Fruit fly (Drosophila melanogaster) whole organism, embryonic: ENCODE measurements around the gene CG18577.

Experiments used
- Antp ChIP-seq: fragments of 200-800 bp; sonication (Bioruptor generic); optimal IDR thresholded peaks from 3 replicates; lab custom pipeline; 2016; ENCODE audit warnings: missing biosample characterization, missing genetic modification characterization
- CG10431 ChIP-seq: fragments of 200-800 bp; sonication (Bioruptor generic); optimal IDR thresholded peaks from 3 replicates; lab custom pipeline; 2018; ENCODE audit warnings: missing biosample characterization, mild to moderate bottlenecking, missing genetic modification characterization
- CG10654 ChIP-seq: fragments of 200-800 bp; sonication (Bioruptor generic); optimal IDR thresholded peaks from 2 replicates; lab custom pipeline; 2016; ENCODE audit warnings: missing biosample characterization, missing genetic modification characterization
- CG11247 ChIP-seq: fragments of 200-800 bp; sonication (Bioruptor generic); IDR thresholded peaks from 2 replicates; pipeline ENCODE4 v1.3.6; 2022; ENCODE audit warnings: missing biosample characterization, missing genetic modification characterization
- CG12071 ChIP-seq: fragments of 200-800 bp; sonication (Bioruptor generic); optimal IDR thresholded peaks from 3 replicates; lab custom pipeline; 2018; ENCODE audit warnings: missing biosample characterization, mild to moderate bottlenecking, missing genetic modification characterization
- CG12299 ChIP-seq: fragments of 200-800 bp; sonication (Bioruptor generic); optimal IDR thresholded peaks from 2 replicates; lab custom pipeline; 2018; ENCODE audit warnings: missing biosample characterization, mild to moderate bottlenecking, missing genetic modification characterization
- CG12744 ChIP-seq: fragments of 200-800 bp; sonication (Bioruptor generic); optimal IDR thresholded peaks from 2 replicates; lab custom pipeline; 2016; ENCODE audit warnings: missing biosample characterization, missing genetic modification characterization
- CG13287 ChIP-seq: fragments of 200-800 bp; sonication (Bioruptor generic); IDR thresholded peaks from 2 replicates; pipeline ENCODE4 v1.3.6; 2022; ENCODE audit warnings: missing biosample characterization, missing genetic modification characterization; ENCODE audit not compliant: partially characterized antibody
- CG17328 ChIP-seq: fragments of 200-800 bp; sonication (Bioruptor generic); IDR thresholded peaks from 2 replicates; pipeline ENCODE4 v1.3.6; 2022; ENCODE audit warnings: missing biosample characterization, missing genetic modification characterization
- CG1792 ChIP-seq: fragments of 200-800 bp; sonication (Bioruptor generic); optimal IDR thresholded peaks from 2 replicates; lab custom pipeline; 2016; ENCODE audit warnings: missing biosample characterization, missing genetic modification characterization
- CG18764 ChIP-seq: fragments of 200-800 bp; sonication (Bioruptor generic); optimal IDR thresholded peaks from 3 replicates; lab custom pipeline; 2016; ENCODE audit warnings: missing biosample characterization, missing genetic modification characterization
- CG30403 ChIP-seq: fragments of 200-800 bp; sonication (Bioruptor generic); optimal IDR thresholded peaks from 3 replicates; lab custom pipeline; 2016; ENCODE audit warnings: missing biosample characterization, missing genetic modification characterization
- CG33557 ChIP-seq: fragments of 200-800 bp; sonication (Bioruptor generic); optimal IDR thresholded peaks from 2 replicates; lab custom pipeline; 2019; ENCODE audit warnings: missing biosample characterization, mild to moderate bottlenecking, missing genetic modification characterization, moderate library complexity
- CG34376 ChIP-seq: fragments of 200-800 bp; sonication (Bioruptor generic); optimal IDR thresholded peaks from 2 replicates; lab custom pipeline; 2018; ENCODE audit warnings: missing biosample characterization, mild to moderate bottlenecking, missing genetic modification characterization
- CG4854 ChIP-seq: fragments of 200-800 bp; sonication (Bioruptor generic); optimal IDR thresholded peaks from 2 replicates; lab custom pipeline; 2016; ENCODE audit warnings: missing biosample characterization, missing genetic modification characterization, inconsistent platforms
- CG8281 ChIP-seq: fragments of 200-800 bp; sonication (Bioruptor generic); optimal IDR thresholded peaks from 2 replicates; lab custom pipeline; 2018; ENCODE audit warnings: missing biosample characterization, mild to moderate bottlenecking, missing genetic modification characterization, moderate library complexity
- CG9437 ChIP-seq: fragments of 200-800 bp; sonication (Bioruptor generic); optimal IDR thresholded peaks from 2 replicates; lab custom pipeline; 2018; ENCODE audit warnings: missing biosample characterization, mild to moderate bottlenecking, missing genetic modification characterization
- Dip2 ChIP-seq: fragments of 200-800 bp; sonication (Bioruptor generic); IDR thresholded peaks from 2 replicates; pipeline ENCODE4 v1.3.6; 2022; ENCODE audit warnings: missing biosample characterization, missing genetic modification characterization
- Dip3 ChIP-seq: fragments of 200-800 bp; sonication (Bioruptor generic); optimal IDR thresholded peaks from 3 replicates; lab custom pipeline; 2016; ENCODE audit warnings: missing biosample characterization, missing genetic modification characterization
- Dll ChIP-seq: fragments of 200-800 bp; sonication (Bioruptor generic); IDR thresholded peaks from 4 replicates; pipeline ENCODE4 v1.3.6; 2022; ENCODE audit warnings: missing biosample characterization, missing genetic modification characterization; ENCODE audit not compliant: partially characterized antibody
- Dref ChIP-seq: fragments of 200-800 bp; sonication (Bioruptor generic); IDR thresholded peaks from 2 replicates; pipeline ENCODE4 v1.3.6; 2022; ENCODE audit warnings: missing biosample characterization, missing genetic modification characterization
- Fer1 ChIP-seq: fragments of 200-800 bp; sonication (Bioruptor generic); optimal IDR thresholded peaks from 2 replicates; lab custom pipeline; 2017; ENCODE audit warnings: missing biosample characterization, mild to moderate bottlenecking, missing genetic modification characterization
- Fer2 ChIP-seq: fragments of 200-800 bp; sonication (Bioruptor generic); optimal IDR thresholded peaks from 2 replicates; lab custom pipeline; 2018; ENCODE audit warnings: missing biosample characterization, mild to moderate bottlenecking, missing genetic modification characterization, moderate library complexity
- HHEX ChIP-seq: fragments of 200-800 bp; sonication (Bioruptor generic); optimal IDR thresholded peaks from 3 replicates; lab custom pipeline; 2017; ENCODE audit warnings: missing biosample characterization, mild to moderate bottlenecking, missing genetic modification characterization, missing genetic modification reagents
- Lhr ChIP-seq: fragments of 200-800 bp; sonication (Bioruptor generic); optimal IDR thresholded peaks from 3 replicates; lab custom pipeline; 2017; ENCODE audit warnings: mild to moderate bottlenecking, missing biosample characterization, missing genetic modification reagents, missing genetic modification characterization
- Neu2 ChIP-seq: fragments of 200-800 bp; sonication (Bioruptor generic); optimal IDR thresholded peaks from 3 replicates; lab custom pipeline; 2016; ENCODE audit warnings: missing biosample characterization, missing genetic modification characterization, borderline replicate concordance
- Nf-YB ChIP-seq: fragments of 200-800 bp; sonication (Bioruptor generic); optimal IDR thresholded peaks from 3 replicates; lab custom pipeline; 2019; ENCODE audit warnings: missing biosample characterization, mild to moderate bottlenecking, missing genetic modification characterization, moderate library complexity
- NfI ChIP-seq: fragments of 200-800 bp; sonication (Bioruptor generic); optimal IDR thresholded peaks from 3 replicates; lab custom pipeline; 2018; ENCODE audit warnings: missing biosample characterization, mild to moderate bottlenecking, missing genetic modification characterization, moderate library complexity
- Oaz ChIP-seq: fragments of 200-800 bp; sonication (Bioruptor generic); IDR thresholded peaks from 2 replicates; pipeline ENCODE4 v1.3.6; 2022; ENCODE audit warnings: missing biosample characterization, missing genetic modification characterization
- Sry-β ChIP-seq: fragments of 200-800 bp; sonication (Bioruptor generic); optimal IDR thresholded peaks from 2 replicates; lab custom pipeline; 2018; ENCODE audit warnings: missing biosample characterization, mild to moderate bottlenecking, missing genetic modification characterization, moderate library complexity
- cg ChIP-seq: fragments of 200-800 bp; sonication (Bioruptor generic); optimal IDR thresholded peaks from 3 replicates; lab custom pipeline; 2019; ENCODE audit warnings: missing biosample characterization, mild to moderate bottlenecking, missing genetic modification characterization, moderate library complexity
- chn ChIP-seq: fragments of 200-800 bp; sonication (Bioruptor generic); optimal IDR thresholded peaks from 2 replicates; lab custom pipeline; 2016; ENCODE audit warnings: missing biosample characterization, missing genetic modification characterization
- ci ChIP-seq: fragments of 200-800 bp; sonication (Bioruptor generic); IDR thresholded peaks from 3 replicates; pipeline ENCODE4 v1.3.6; 2022; ENCODE audit warnings: missing biosample characterization, missing genetic modification characterization
- dati ChIP-seq: fragments of 200-800 bp; sonication (Bioruptor generic); IDR thresholded peaks from 2 replicates; pipeline ENCODE4 v1.3.6; 2022; ENCODE audit warnings: missing biosample characterization, missing genetic modification characterization
- dmrt11E ChIP-seq: fragments of 200-800 bp; sonication (Bioruptor generic); optimal IDR thresholded peaks from 3 replicates; lab custom pipeline; 2018; ENCODE audit warnings: missing biosample characterization, mild to moderate bottlenecking, missing genetic modification characterization, moderate library complexity
- eve ChIP-seq, 2 experiments: fragments of >200 bp; optimal IDR thresholded peaks; 2 replicates each; lab custom pipeline; 2017; ENCODE audit warnings: missing biosample characterization in 2 of 2, missing genetic modification characterization in 2 of 2
- ftz-f1 ChIP-seq: fragments of 200-800 bp; sonication (Bioruptor generic); optimal IDR thresholded peaks from 2 replicates; lab custom pipeline; 2016; ENCODE audit warnings: missing biosample characterization, missing genetic modification characterization
- gcm ChIP-seq: fragments of 200-800 bp; sonication (Bioruptor generic); optimal IDR thresholded peaks from 2 replicates; lab custom pipeline; 2019; ENCODE audit warnings: missing biosample characterization, mild to moderate bottlenecking, missing genetic modification characterization, moderate library complexity
- ind ChIP-seq: fragments of 200-800 bp; sonication (Bioruptor generic); optimal IDR thresholded peaks from 3 replicates; lab custom pipeline; 2016; ENCODE audit warnings: missing biosample characterization, missing genetic modification characterization
- jing ChIP-seq: fragments of 200-800 bp; sonication (Bioruptor generic); optimal IDR thresholded peaks from 2 replicates; lab custom pipeline; 2018; ENCODE audit warnings: missing biosample characterization, mild to moderate bottlenecking, missing genetic modification characterization
- lmd ChIP-seq: fragments of 200-800 bp; sonication (Bioruptor generic); IDR thresholded peaks from 2 replicates; pipeline ENCODE4 v1.3.6; 2022; ENCODE audit warnings: missing biosample characterization, missing genetic modification characterization
- lov ChIP-seq, 2 experiments: fragments of 200-800 bp in 1 of 2; fragments of >200 bp in 1 of 2; sonication (Bioruptor generic) in 1 of 2; IDR thresholded peaks in 1 of 2; optimal IDR thresholded peaks in 1 of 2; 2 replicates in 1 of 2; 3 replicates in 1 of 2; pipeline versions ENCODE4 v1.3.6 to Lab custom; 2017 to 2022; ENCODE audit warnings: missing biosample characterization in 1 of 2, missing genetic modification characterization in 1 of 2
- mld ChIP-seq: fragments of 200-800 bp; sonication (Bioruptor generic); IDR thresholded peaks from 3 replicates; pipeline ENCODE4 v1.3.6; 2022; ENCODE audit warnings: missing biosample characterization, missing genetic modification characterization; ENCODE audit not compliant: partially characterized antibody
- oc ChIP-seq: fragments of 200-800 bp; sonication (Bioruptor generic); optimal IDR thresholded peaks from 2 replicates; lab custom pipeline; 2018; ENCODE audit warnings: missing biosample characterization, mild to moderate bottlenecking, missing genetic modification characterization, moderate library complexity
- pho ChIP-seq: fragments of 200-800 bp; sonication (Bioruptor generic); optimal IDR thresholded peaks from 2 replicates; lab custom pipeline; 2016; ENCODE audit warnings: missing biosample characterization, missing genetic modification characterization
- pita ChIP-seq: fragments of 200-800 bp; sonication (Bioruptor generic); optimal IDR thresholded peaks from 2 replicates; lab custom pipeline; 2017; ENCODE audit warnings: missing biosample characterization, mild to moderate bottlenecking, missing genetic modification characterization
- pnt ChIP-seq: fragments of 200-800 bp; sonication (Bioruptor generic); optimal IDR thresholded peaks from 3 replicates; lab custom pipeline; 2016; ENCODE audit warnings: missing biosample characterization, missing genetic modification characterization
- sim ChIP-seq: fragments of 200-800 bp; sonication (Bioruptor generic); IDR thresholded peaks from 2 replicates; pipeline ENCODE4 v1.3.6; 2022; ENCODE audit warnings: missing biosample characterization, missing genetic modification characterization
- tio ChIP-seq: fragments of 200-800 bp; sonication (Bioruptor generic); optimal IDR thresholded peaks from 2 replicates; lab custom pipeline; 2017; ENCODE audit warnings: missing biosample characterization, missing genetic modification characterization, inconsistent platforms
- zfh1 ChIP-seq: fragments of 200-800 bp; sonication (Bioruptor generic); IDR thresholded peaks from 3 replicates; pipeline ENCODE4 v1.3.6; 2022; ENCODE audit warnings: missing biosample characterization, missing genetic modification characterization

CG18577 gene

DNA sequence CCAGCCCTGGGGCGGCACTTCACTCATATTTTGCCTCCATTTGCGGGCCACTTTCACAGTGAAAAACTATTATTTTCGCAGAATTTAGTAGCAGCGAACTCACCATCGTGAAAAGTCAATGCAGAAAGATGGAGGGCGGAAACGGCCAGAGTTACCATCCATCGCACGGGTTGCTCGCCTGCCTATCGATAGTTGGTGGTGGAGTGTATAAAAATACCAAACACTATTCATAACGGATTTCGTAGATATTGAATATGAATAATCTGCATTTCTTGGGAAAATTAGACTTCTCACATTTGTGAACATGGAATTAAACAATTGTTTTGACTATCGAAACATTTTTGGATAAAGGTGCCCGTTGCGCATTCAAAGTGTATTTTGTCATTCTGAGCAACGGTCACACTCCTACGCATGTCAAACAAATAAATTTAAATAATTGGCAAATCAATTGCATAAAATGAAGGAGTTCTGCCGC, 20.3 kb downstream of the CG18577 start, which contains the start of the genes RpS25 and CG4820 (continued):
- TF ChIP-seq Fer1 (GFP tag; lab: Kevin White, UChicago) (peak; percentile 96), CG4854 (peak; percentile 83), HHEX (GFP tag; lab: Kevin White, UChicago) (peak; percentile 95), CG9437 (peak; percentile 82), ind (GFP tag; lab: Kevin White, UChicago) (peak; percentile 72), eve (GFP tag; optimal IDR thresholded peaks at IDR 0.05; lab: Kevin White, UChicago) (no peak), CG30403 (GFP tag; lab: Kevin White, UChicago) (peak; percentile 85), Fer2 (tag; lab: Kevin White, UChicago) (peak; percentile 85), Lhr (GFP tag; lab: Kevin White, UChicago) (peak; percentile 90), dati (GFP tag; lab: Robert Waterston, UW) (peak; percentile 84), CG8281 (tag; lab: Kevin White, UChicago) (peak; percentile 72), oc (peak; percentile 63), Nf-YB (peak; percentile 77), ftz-f1 (GFP tag; lab: Kevin White, UChicago) (peak; percentile 76), tio (no peak), Dref (GFP tag; lab: Robert Waterston, UW) (peak; percentile 78), pita (GFP tag; lab: Kevin White, UChicago) (no peak), lov (optimal IDR thresholded peaks at IDR 0.05; lab: Kevin White, UChicago) (no peak), lov (GFP tag; IDR thresholded peaks at IDR 0.05; lab: Robert Waterston, UW) (peak; percentile 89), Sry-β (peak; percentile 69), pho (GFP tag; lab: Kevin White, UChicago) (peak; percentile 94), sim (GFP tag; lab: Robert Waterston, UW) (peak; percentile 71), Antp (GFP tag; lab: Kevin White, UChicago) (peak; percentile 76), Neu2 (GFP tag; lab: Kevin White, UChicago) (peak; percentile 85), Dip3 (GFP tag; lab: Kevin White, UChicago) (peak; percentile 81), CG17328 (GFP tag; lab: Robert Waterston, UW) (peak; percentile 87), CG12299 (peak; percentile 90), lmd (GFP tag; lab: Robert Waterston, UW) (peak; percentile 72), CG11247 (GFP tag; lab: Robert Waterston, UW) (peak; percentile 83), cg (GFP tag; lab: Kevin White, UChicago) (no peak), CG12071 (GFP tag; lab: Kevin White, UChicago) (peak; percentile 94), Oaz (peak; percentile 81), Dll (GFP tag; lab: Robert Waterston, UW) (peak; percentile 93), Dip2 (GFP tag; lab: Robert Waterston, UW) (no peak), CG18764 (peak; percentile 90), CG10431 (GFP tag; lab: Kevin White, UChicago) (peak; percentile 87), dmrt11E (tag; lab: Kevin White, UChicago) (peak; percentile 85), CG10654 (peak; percentile 90), NfI (GFP tag; lab: Kevin White, UChicago) (peak; percentile 96), chn (peak; percentile 72), jing (peak; percentile 78), mld (GFP tag; lab: Robert Waterston, UW) (peak; percentile 65; the same call in 1 of the 3 replicates), CG13287 (GFP tag; lab: Robert Waterston, UW) (peak; percentile 91), CG1792 (GFP tag; lab: Kevin White, UChicago) (peak; percentile 84), CG33557 (peak; percentile 92), pnt (peak; percentile 28), CG12744 (peak; percentile 82), gcm (GFP tag; lab: Kevin White, UChicago) (peak; percentile 89), CG34376 (peak; percentile 99), zfh1 (GFP tag; lab: Robert Waterston, UW) (peak; percentile 87), ci (GFP tag; lab: Robert Waterston, UW) (peak; percentile 96)
